Worm (Caenorhabditis elegans) whole organism, L4 larva: ENCODE measurements around the gene epg-6.
A peak's percentile ranks its signal among the peaks of the same experiment; 100 is the strongest.

ENCODE experiments used
- F10B5.3 ChIP-seq: sonication (generic microtip); optimal IDR thresholded peaks from 2 replicates; lab custom pipeline; 2016; ENCODE audit warnings: mild to moderate bottlenecking, missing genetic modification characterization, missing compliant biosample characterization
- F37D6.2 ChIP-seq: sonication (generic microtip); optimal IDR thresholded peaks from 2 replicates; lab custom pipeline; 2016; ENCODE audit warnings: mild to moderate bottlenecking, missing genetic modification characterization, missing compliant biosample characterization
- F44E2.7 ChIP-seq: fragments of 200-800 bp; sonication (Bioruptor generic); IDR thresholded peaks from 2 replicates; pipeline ENCODE4 v2.1.2; 2022; ENCODE audit warnings: missing genetic modification characterization, missing compliant biosample characterization
- Y48G9A.11 ChIP-seq: fragments of 200-800 bp; sonication (Bioruptor generic); IDR thresholded peaks from 2 replicates; pipeline ENCODE4 v1.3.6; 2022; ENCODE audit warnings: missing genetic modification reagents, missing genetic modification characterization, missing compliant biosample characterization
- Y75B8A.6 ChIP-seq: fragments of 200-800 bp; sonication (Bioruptor generic); IDR thresholded peaks from 2 replicates; pipeline ENCODE4 v1.3.6; 2022; ENCODE audit warnings: missing genetic modification reagents, missing genetic modification characterization, missing compliant biosample characterization
- aha-1 ChIP-seq: fragments of 150-350 bp; peaks from one replicate; lab custom pipeline; 2014; ENCODE audit warnings: missing biosample characterization, missing genetic modification characterization
- aly-2 ChIP-seq: sonication (generic microtip); optimal IDR thresholded peaks from 2 replicates; lab custom pipeline; 2018; ENCODE audit warnings: missing biosample characterization, missing genetic modification characterization
- ama-1 ChIP-seq: fragments of 150-350 bp; optimal IDR thresholded peaks from 2 replicates; lab custom pipeline; 2014; ENCODE audit warnings: inconsistent platforms, mixed read lengths
- arid-1 ChIP-seq: fragments of 200-800 bp; sonication (Bioruptor generic); conservative IDR thresholded peaks from 2 replicates; pipeline ENCODE4 v1.3.6; 2022; ENCODE audit warnings: missing genetic modification reagents, missing genetic modification characterization, missing compliant biosample characterization
- attf-4 ChIP-seq: sonication (generic microtip); optimal IDR thresholded peaks from 3 replicates; lab custom pipeline; 2017; ENCODE audit warnings: missing biosample characterization, missing genetic modification characterization
- ceh-32 ChIP-seq: sonication (generic microtip); optimal IDR thresholded peaks from 2 replicates; lab custom pipeline; 2016; ENCODE audit warnings: mild to moderate bottlenecking, missing genetic modification characterization, missing compliant biosample characterization; ENCODE audit not compliant: poor library complexity
- ceh-44 ChIP-seq: fragments of 200-800 bp; sonication (Bioruptor generic); IDR thresholded peaks from 2 replicates; pipeline ENCODE4 v1.3.6; 2022; ENCODE audit warnings: missing genetic modification reagents, missing genetic modification characterization, missing compliant biosample characterization
- ces-1 ChIP-seq: fragments of 150-350 bp; sonication (generic microtip); optimal IDR thresholded peaks from 4 replicates; lab custom pipeline; 2014; ENCODE audit warnings: missing biosample characterization, missing genetic modification reagents, missing genetic modification characterization
- daf-16 ChIP-seq, 3 experiments: sonication (generic microtip); optimal IDR thresholded peaks; 2 replicates each; lab custom pipeline; 2016 to 2017; ENCODE audit warnings: missing genetic modification characterization in 3 of 3, missing genetic modification reagents in 3 of 3, mild to moderate bottlenecking in 2 of 3, missing compliant biosample characterization in 2 of 3, missing biosample characterization in 1 of 3, moderate library complexity in 1 of 3
- dmd-6 ChIP-seq: fragments of 200-800 bp; sonication (Bioruptor generic); IDR thresholded peaks from 2 replicates; pipeline ENCODE4 v1.3.6; 2022; ENCODE audit warnings: missing genetic modification reagents, missing genetic modification characterization, missing compliant biosample characterization
- dpl-1 ChIP-seq: fragments of 150-350 bp; optimal IDR thresholded peaks from 2 replicates; lab custom pipeline; 2014; ENCODE audit warnings: missing biosample characterization, missing genetic modification reagents, missing genetic modification characterization
- duxl-1 ChIP-seq: sonication (generic microtip); optimal IDR thresholded peaks from 2 replicates; lab custom pipeline; 2016; ENCODE audit warnings: mild to moderate bottlenecking, missing genetic modification characterization, moderate library complexity, missing compliant biosample characterization; ENCODE audit not compliant: poor library complexity
- dve-1 ChIP-seq: sonication (generic microtip); optimal IDR thresholded peaks from 2 replicates; lab custom pipeline; 2017; ENCODE audit warnings: antibody characterized with exemption, mild to moderate bottlenecking, missing genetic modification characterization, missing compliant biosample characterization; ENCODE audit not compliant: insufficient read depth
- hif-1 ChIP-seq, 2 experiments: sonication (generic microtip); optimal IDR thresholded peaks; 2 replicates each; lab custom pipeline; 2016 to 2017; ENCODE audit warnings: missing compliant biosample characterization in 2 of 2, missing genetic modification characterization in 2 of 2, missing genetic modification reagents in 2 of 2, missing genotype in 2 of 2, mild to moderate bottlenecking in 1 of 2
- hlh-11 ChIP-seq: fragments of 200-800 bp; sonication (Bioruptor generic); optimal IDR thresholded peaks from 2 replicates; lab custom pipeline; 2018; ENCODE audit warnings: mild to moderate bottlenecking, missing genetic modification characterization, missing compliant biosample characterization
- hlh-30 ChIP-seq: sonication (generic microtip); optimal IDR thresholded peaks from 2 replicates; lab custom pipeline; 2017; ENCODE audit warnings: antibody characterized with exemption, mild to moderate bottlenecking, missing genetic modification characterization, missing compliant biosample characterization; ENCODE audit not compliant: insufficient read depth
- hmg-1.1 ChIP-seq: fragments of 200-800 bp; sonication (Bioruptor generic); IDR thresholded peaks from 2 replicates; pipeline ENCODE4 v1.3.6; 2022; ENCODE audit warnings: missing genetic modification reagents, missing genetic modification characterization, missing compliant biosample characterization
- lin-1 ChIP-seq: fragments of 200-800 bp; sonication (Bioruptor generic); IDR thresholded peaks from 2 replicates; pipeline ENCODE4 v1.3.6; 2022; ENCODE audit warnings: missing genetic modification reagents, missing genetic modification characterization, missing compliant biosample characterization
- lin-13 ChIP-seq: fragments of 150-350 bp; optimal IDR thresholded peaks from 2 replicates; lab custom pipeline; 2014; ENCODE audit warnings: missing biosample characterization, missing genetic modification reagents, missing genetic modification characterization
- lin-38 ChIP-seq: fragments of 200-800 bp; sonication (Bioruptor generic); IDR thresholded peaks from 2 replicates; pipeline ENCODE4 v1.3.6; 2022; ENCODE audit warnings: missing genetic modification reagents, missing genetic modification characterization, missing compliant biosample characterization
- lin-39 ChIP-seq: fragments of 150-350 bp; optimal IDR thresholded peaks from 2 replicates; lab custom pipeline; 2014; ENCODE audit warnings: missing biosample characterization, missing genetic modification reagents, missing genetic modification characterization
- lsy-2 ChIP-seq, 2 experiments: fragments of 150-350 bp in 1 of 2; sonication (generic microtip) in 1 of 2; optimal IDR thresholded peaks; 2 replicates each; lab custom pipeline; 2014 to 2017; ENCODE audit warnings: missing biosample characterization in 2 of 2, missing genetic modification characterization in 2 of 2
- madf-5 ChIP-seq, 2 experiments: fragments of 200-800 bp; sonication (Bioruptor generic); IDR thresholded peaks; 2 replicates each; pipeline ENCODE4 v1.3.6; 2022; ENCODE audit warnings: missing compliant biosample characterization in 2 of 2, missing genetic modification characterization in 2 of 2
- mdl-1 ChIP-seq, 2 experiments: fragments of 150-350 bp in 1 of 2; sonication (generic microtip) in 1 of 2; optimal IDR thresholded peaks; 2 replicates each; lab custom pipeline; 2014 to 2017; ENCODE audit warnings: missing biosample characterization in 2 of 2, missing genetic modification characterization in 2 of 2
- mdt-29 ChIP-seq: fragments of 200-800 bp; sonication (Bioruptor generic); IDR thresholded peaks from 2 replicates; pipeline ENCODE4 v1.3.6; 2022; ENCODE audit warnings: missing genetic modification reagents, missing genetic modification characterization, missing compliant biosample characterization
- mep-1 ChIP-seq: fragments of 150-350 bp; sonication (generic microtip); optimal IDR thresholded peaks from 3 replicates; lab custom pipeline; 2014; ENCODE audit warnings: missing biosample characterization, missing genetic modification characterization
- mes-2 ChIP-seq: sonication (generic microtip); optimal IDR thresholded peaks from 2 replicates; lab custom pipeline; 2016; ENCODE audit warnings: missing genotype, mild to moderate bottlenecking, missing genetic modification characterization, missing compliant biosample characterization; ENCODE audit not compliant: poor library complexity, severe bottlenecking
- nhr-28 ChIP-seq: fragments of 150-350 bp; optimal IDR thresholded peaks from 2 replicates; lab custom pipeline; 2014; ENCODE audit warnings: missing biosample characterization, missing genetic modification characterization
- nhr-48 ChIP-seq: sonication (generic microtip); optimal IDR thresholded peaks from 2 replicates; lab custom pipeline; 2016; ENCODE audit warnings: mild to moderate bottlenecking, missing genetic modification characterization, missing compliant biosample characterization
- nhr-6 ChIP-seq: fragments of 150-350 bp; optimal IDR thresholded peaks from 2 replicates; lab custom pipeline; 2014; ENCODE audit warnings: missing biosample characterization, missing genetic modification characterization
- nhr-76 ChIP-seq: fragments of 150-350 bp; optimal IDR thresholded peaks from 2 replicates; lab custom pipeline; 2014; ENCODE audit warnings: missing biosample characterization, missing genetic modification characterization
- nhr-77 ChIP-seq: fragments of 150-350 bp; optimal IDR thresholded peaks from 2 replicates; lab custom pipeline; 2014; ENCODE audit warnings: missing biosample characterization, missing genetic modification characterization
- php-3 ChIP-seq: fragments of 200-800 bp; sonication (Bioruptor generic); IDR thresholded peaks from 2 replicates; pipeline ENCODE4 v1.3.6; 2022; ENCODE audit warnings: missing genetic modification reagents, missing genetic modification characterization, missing compliant biosample characterization
- saeg-2 ChIP-seq: fragments of 200-800 bp; sonication (Bioruptor generic); IDR thresholded peaks from 2 replicates; pipeline ENCODE4 v1.3.6; 2022; ENCODE audit warnings: missing genetic modification reagents, missing genetic modification characterization, missing compliant biosample characterization
- sdz-12 ChIP-seq: fragments of 200-800 bp; sonication (Bioruptor generic); optimal IDR thresholded peaks from 2 replicates; lab custom pipeline; 2018; ENCODE audit warnings: mild to moderate bottlenecking, missing genetic modification characterization, missing compliant biosample characterization
- set-16 ChIP-seq: fragments of 200-800 bp; sonication (Bioruptor generic); IDR thresholded peaks from 2 replicates; pipeline ENCODE4 v1.3.6; 2022; ENCODE audit warnings: missing genetic modification reagents, missing genetic modification characterization, missing compliant biosample characterization
- snpc-1.2 ChIP-seq: fragments of 200-800 bp; sonication (Bioruptor generic); IDR thresholded peaks from 2 replicates; pipeline ENCODE4 v1.3.6; 2022; ENCODE audit warnings: missing genetic modification reagents, missing genetic modification characterization, missing compliant biosample characterization
- snpc-4 ChIP-seq: fragments of 150-350 bp; optimal IDR thresholded peaks from 2 replicates; lab custom pipeline; 2014; ENCODE audit warnings: missing biosample characterization, missing genetic modification characterization
- spr-1 ChIP-seq: sonication (generic microtip); optimal IDR thresholded peaks from 2 replicates; lab custom pipeline; 2016; ENCODE audit warnings: mild to moderate bottlenecking, missing genetic modification characterization, missing compliant biosample characterization
- tra-1 ChIP-seq: fragments of 200-800 bp; sonication (Bioruptor generic); IDR thresholded peaks from 2 replicates; pipeline ENCODE4 v1.3.6; 2022; ENCODE audit warnings: missing genetic modification reagents, missing genetic modification characterization, missing compliant biosample characterization
- unc-62 ChIP-seq, 3 experiments: fragments of 150-350 bp in 1 of 3; sonication (generic microtip); optimal IDR thresholded peaks in 2 of 3; peaks in 1 of 3; 1 replicate in 1 of 3; 2 replicates in 2 of 3; lab custom pipeline; 2014 to 2017; ENCODE audit warnings: missing biosample characterization in 3 of 3, missing genetic modification characterization in 3 of 3, missing genetic modification reagents in 3 of 3, missing genotype in 1 of 3

The epg-6 gene

DNA sequence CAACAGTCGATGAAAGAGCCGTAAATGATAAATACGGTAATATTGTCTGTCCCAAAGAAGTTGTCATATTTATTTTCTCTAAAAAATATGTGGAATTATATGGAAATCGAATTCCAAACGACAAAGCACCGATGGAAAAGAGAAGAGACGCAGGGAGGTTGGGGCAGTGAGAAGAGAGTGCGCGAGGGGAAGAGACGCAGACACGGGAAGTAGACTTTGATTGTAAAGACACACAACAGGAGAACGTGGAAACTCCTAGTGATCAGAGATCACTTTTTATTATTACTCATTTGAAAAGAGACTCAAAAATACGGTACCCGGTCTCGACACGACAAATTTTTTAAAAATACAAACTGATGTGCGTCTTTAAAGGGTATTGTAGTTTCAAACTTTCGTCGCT lies 28.4 kb upstream of the epg-6 start:
- TF ChIP-seq hlh-30 (tag; lab: Kevin White, UChicago) (peak; percentile 32), hmg-1.1 (GFP tag; lab: Robert Waterston, UW) (peak; percentile 66), dpl-1 (GFP tag; lab: Kevin White, UChicago) (peak; percentile 31), F44E2.7 (GFP tag; lab: Robert Waterston, UW) (no peak), mdl-1 (tag; optimal IDR thresholded peaks at IDR 0.05; lab: Kevin White, UChicago) (peak in 1 of 2 experiments; percentile 73), nhr-28 (tag; lab: Kevin White, UChicago) (peak; percentile 18), mep-1 (tag; lab: Kevin White, UChicago) (peak; percentile 13), dve-1 (tag; lab: Kevin White, UChicago) (peak; percentile 67), lsy-2 (tag; optimal IDR thresholded peaks at IDR 0.05; lab: Kevin White, UChicago) (peak in 1 of 2 experiments; percentile 63), daf-16 (GFP tag; optimal IDR thresholded peaks at IDR 0.05; lab: Kevin White, UChicago) (no peak), daf-16 (tag; optimal IDR thresholded peaks at IDR 0.05; lab: Kevin White, UChicago) (peak; percentile 65), lin-38 (GFP tag; lab: Robert Waterston, UW) (peak; percentile 37), lin-13 (peak; percentile 3), hif-1 (tag; optimal IDR thresholded peaks at IDR 0.05; lab: Kevin White, UChicago) (no peak), snpc-1.2 (GFP tag; lab: Robert Waterston, UW) (no peak), madf-5 (GFP tag; IDR thresholded peaks at IDR 0.05; lab: Robert Waterston, UW) (no peak), dmd-6 (GFP tag; lab: Robert Waterston, UW) (peak; percentile 21; the same call in 1 of the 2 replicates), hlh-11 (tag; lab: Kevin White, UChicago) (peak; percentile 58), ceh-32 (no peak), mes-2 (tag; lab: Kevin White, UChicago) (peak; percentile 46), lin-1 (GFP tag; lab: Robert Waterston, UW) (no peak)
- TF ChIP-seq, all 104 proteins: peak for 14

DNA sequence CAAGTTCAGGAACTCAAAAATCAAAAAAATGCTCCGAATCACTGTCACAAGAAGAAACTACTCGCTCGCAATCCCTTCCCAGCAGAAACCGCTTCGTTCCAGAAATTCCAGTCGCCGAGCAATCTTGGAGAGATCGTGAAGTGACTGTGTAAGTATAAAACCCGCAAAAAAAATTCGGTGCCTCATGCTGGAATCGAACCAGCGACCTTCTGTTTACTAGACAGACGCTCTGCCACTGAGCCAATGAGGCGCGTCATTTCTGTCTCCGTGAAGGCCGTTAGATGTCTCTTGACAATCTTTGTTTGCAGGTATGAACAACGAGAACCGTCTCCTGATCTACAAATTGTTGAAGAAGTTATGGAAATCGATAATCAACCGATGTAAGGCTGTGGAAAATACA lies 24.6 kb upstream of the epg-6 start:
- TF ChIP-seq duxl-1 (tag; lab: Kevin White, UChicago) (peak; percentile 57), nhr-6 (tag; lab: Kevin White, UChicago) (peak; percentile 51), tra-1 (GFP tag; lab: Robert Waterston, UW) (peak; percentile 76), F10B5.3 (tag; lab: Kevin White, UChicago) (no peak), saeg-2 (GFP tag; lab: Robert Waterston, UW) (no peak), madf-5 (GFP tag; IDR thresholded peaks at IDR 0.05; lab: Robert Waterston, UW) (peak; percentile 69 to 94; a peak in 3 of 4 replicates), php-3 (GFP tag; lab: Robert Waterston, UW) (peak; percentile 74; the same call in 1 of the 2 replicates), nhr-77 (tag; lab: Kevin White, UChicago) (no peak), set-16 (GFP tag; lab: Robert Waterston, UW) (0 out of 2 replicates have a peak, but pooled peaks have one; percentile 21), Y48G9A.11 (peak; percentile 63; the same call in 1 of the 2 replicates), ceh-32 (no peak), nhr-28 (tag; lab: Kevin White, UChicago) (no peak), attf-4 (tag; lab: Kevin White, UChicago) (no peak), ceh-44 (0 out of 2 replicates have a peak, but pooled peaks have one; percentile 74), snpc-4 (tag; lab: Kevin White, UChicago) (no peak), mdl-1 (tag; optimal IDR thresholded peaks at IDR 0.05; lab: Kevin White, UChicago) (no peak), sdz-12 (GFP tag; lab: Kevin White, UChicago) (peak; percentile 56), ama-1 (lab: Kevin White, UChicago) (peak; percentile 22), unc-62 (GFP tag; optimal IDR thresholded peaks at IDR 0.05 in 1 of 2; lab: Kevin White, UChicago) (no peak), unc-62 (tag; optimal IDR thresholded peaks at IDR 0.05; lab: Kevin White, UChicago) (no peak), aly-2 (tag; lab: Kevin White, UChicago) (no peak), ces-1 (GFP tag; lab: Kevin White, UChicago) (no peak), aha-1 (tag; lab: Kevin White, UChicago) (no peak), mdt-29 (peak; percentile 59; the same call in 1 of the 2 replicates), nhr-48 (tag; lab: Kevin White, UChicago) (peak; percentile 23), nhr-76 (tag; lab: Kevin White, UChicago) (no peak), F37D6.2 (tag; lab: Kevin White, UChicago) (no peak), lin-1 (GFP tag; lab: Robert Waterston, UW) (peak; percentile 64; the same call in 1 of the 2 replicates), arid-1 (GFP tag; lab: Robert Waterston, UW) (peak; percentile 95), Y75B8A.6 (GFP tag; lab: Robert Waterston, UW) (peak; percentile 69; the same call in 1 of the 2 replicates), lin-13 (peak; percentile 69), lin-39 (tag; lab: Kevin White, UChicago) (no peak), hlh-11 (tag; lab: Kevin White, UChicago) (peak; percentile 26), spr-1 (tag; lab: Kevin White, UChicago) (peak; percentile 58), snpc-1.2 (GFP tag; lab: Robert Waterston, UW) (peak; percentile 69; the same call in 1 of the 2 replicates)
